Fruit fly (Drosophila melanogaster) whole organism, embryonic: ENCODE results near the gene Atac2.
A peak's percentile ranks its signal among the peaks of the same experiment; 100 is the strongest.

Experiments used
- B-H2 ChIP-seq: fragments of 200-800 bp; sonication (Bioruptor generic); optimal IDR thresholded peaks from 2 replicates; lab custom pipeline; 2018; ENCODE audit warnings: missing biosample characterization, mild to moderate bottlenecking, missing genetic modification characterization
- CG10431 ChIP-seq: fragments of 200-800 bp; sonication (Bioruptor generic); optimal IDR thresholded peaks from 3 replicates; lab custom pipeline; 2018; ENCODE audit warnings: missing biosample characterization, mild to moderate bottlenecking, missing genetic modification characterization
- CG11456 ChIP-seq: fragments of 200-800 bp; sonication (Bioruptor generic); IDR thresholded peaks from 3 replicates; pipeline ENCODE4 v1.3.6; 2022; ENCODE audit warnings: missing biosample characterization, missing genetic modification characterization
- CG12104 ChIP-seq: fragments of 200-800 bp; sonication (Bioruptor generic); optimal IDR thresholded peaks from 3 replicates; lab custom pipeline; 2016; ENCODE audit warnings: missing biosample characterization, missing genetic modification characterization
- CG12219 ChIP-seq: fragments of 200-800 bp; sonication (Bioruptor generic); optimal IDR thresholded peaks from 3 replicates; lab custom pipeline; 2018; ENCODE audit warnings: missing biosample characterization, mild to moderate bottlenecking, missing genetic modification characterization
- CG12659 ChIP-seq: fragments of 200-800 bp; sonication (Bioruptor generic); optimal IDR thresholded peaks from 3 replicates; lab custom pipeline; 2017; ENCODE audit warnings: mild to moderate bottlenecking, missing biosample characterization, missing genetic modification reagents, missing genetic modification characterization
- CG12744 ChIP-seq: fragments of 200-800 bp; sonication (Bioruptor generic); optimal IDR thresholded peaks from 2 replicates; lab custom pipeline; 2016; ENCODE audit warnings: missing biosample characterization, missing genetic modification characterization
- CG13894 ChIP-seq: fragments of 200-800 bp; sonication (Bioruptor generic); optimal IDR thresholded peaks from 3 replicates; lab custom pipeline; 2018; ENCODE audit warnings: missing biosample characterization, mild to moderate bottlenecking, missing genetic modification characterization, moderate library complexity
- CG2712 ChIP-seq: fragments of 200-800 bp; optimal IDR thresholded peaks from 3 replicates; lab custom pipeline; 2019; ENCODE audit warnings: missing biosample characterization, mild to moderate bottlenecking, missing genetic modification characterization, moderate library complexity
- CG31388 ChIP-seq: fragments of 200-800 bp; sonication (Bioruptor generic); optimal IDR thresholded peaks from 2 replicates; lab custom pipeline; 2016; ENCODE audit warnings: missing biosample characterization, missing genetic modification characterization
- CG5953 ChIP-seq: fragments of 200-800 bp; sonication (Bioruptor generic); IDR thresholded peaks from 2 replicates; pipeline ENCODE4 v1.3.6; 2022; ENCODE audit warnings: missing biosample characterization, missing genetic modification characterization
- CG6254 ChIP-seq: fragments of 200-800 bp; sonication (Bioruptor generic); optimal IDR thresholded peaks from 3 replicates; lab custom pipeline; 2017; ENCODE audit warnings: mild to moderate bottlenecking, missing biosample characterization, missing genetic modification reagents, missing genetic modification characterization
- CG6683 ChIP-seq: fragments of 200-800 bp; sonication (Bioruptor generic); optimal IDR thresholded peaks from 2 replicates; lab custom pipeline; 2017; ENCODE audit warnings: missing biosample characterization, mild to moderate bottlenecking, missing genetic modification characterization, missing genetic modification reagents
- CG6813 ChIP-seq: fragments of 200-800 bp; sonication (Bioruptor generic); optimal IDR thresholded peaks from 2 replicates; lab custom pipeline; 2017; ENCODE audit warnings: missing biosample characterization, missing genetic modification characterization, mild to moderate bottlenecking, moderate library complexity, missing genetic modification reagents
- CG7271 ChIP-seq: fragments of 200-800 bp; sonication (Bioruptor generic); optimal IDR thresholded peaks from 2 replicates; lab custom pipeline; 2018; ENCODE audit warnings: missing biosample characterization, mild to moderate bottlenecking, missing genetic modification characterization, moderate library complexity
- CG7839 ChIP-seq: fragments of 200-800 bp; sonication (Bioruptor generic); optimal IDR thresholded peaks from 3 replicates; lab custom pipeline; 2018; ENCODE audit warnings: missing biosample characterization, mild to moderate bottlenecking, missing genetic modification characterization, moderate library complexity
- CG8089 ChIP-seq: fragments of 200-800 bp; sonication (Bioruptor generic); optimal IDR thresholded peaks from 3 replicates; lab custom pipeline; 2016; ENCODE audit warnings: missing biosample characterization, missing genetic modification characterization
- CG8281 ChIP-seq: fragments of 200-800 bp; sonication (Bioruptor generic); optimal IDR thresholded peaks from 2 replicates; lab custom pipeline; 2018; ENCODE audit warnings: missing biosample characterization, mild to moderate bottlenecking, missing genetic modification characterization, moderate library complexity
- CG8765 ChIP-seq: fragments of 200-800 bp; sonication (Bioruptor generic); IDR thresholded peaks from 2 replicates; pipeline ENCODE4 v1.3.6; 2022; ENCODE audit warnings: missing biosample characterization, missing genetic modification characterization
- CG9876 ChIP-seq: fragments of 200-800 bp; sonication (Bioruptor generic); optimal IDR thresholded peaks from 2 replicates; lab custom pipeline; 2016; ENCODE audit warnings: missing biosample characterization, missing genetic modification characterization
- CrebB ChIP-seq: fragments of 200-800 bp; sonication (Bioruptor generic); optimal IDR thresholded peaks from 3 replicates; lab custom pipeline; 2018; ENCODE audit warnings: missing biosample characterization, mild to moderate bottlenecking, missing genetic modification characterization
- Dbx ChIP-seq: fragments of 200-800 bp; sonication (Bioruptor generic); IDR thresholded peaks from 3 replicates; pipeline ENCODE4 v1.3.6; 2022; ENCODE audit warnings: missing biosample characterization, missing genetic modification characterization
- Doc3 ChIP-seq: fragments of 200-800 bp; sonication (Bioruptor generic); IDR thresholded peaks from 3 replicates; pipeline ENCODE4 v1.3.6; 2022; ENCODE audit warnings: missing biosample characterization, missing genetic modification characterization; ENCODE audit not compliant: partially characterized antibody
- Eip74EF ChIP-seq, 2 experiments: fragments of 200-800 bp in 1 of 2; fragments of >200 bp in 1 of 2; sonication (Bioruptor generic) in 1 of 2; optimal IDR thresholded peaks; 2 replicates each; lab custom pipeline; 2017 to 2019; ENCODE audit warnings: missing biosample characterization in 2 of 2, missing genetic modification characterization in 2 of 2, mild to moderate bottlenecking in 1 of 2, moderate library complexity in 1 of 2
- Elba2 ChIP-seq: fragments of 200-800 bp; sonication (Bioruptor generic); optimal IDR thresholded peaks from 3 replicates; lab custom pipeline; 2016; ENCODE audit warnings: missing biosample characterization, missing genetic modification characterization
- Jarid2 ChIP-seq: fragments of 200-800 bp; sonication (Bioruptor generic); optimal IDR thresholded peaks from 3 replicates; lab custom pipeline; 2017; ENCODE audit warnings: mild to moderate bottlenecking, missing biosample characterization, missing genetic modification reagents, missing genetic modification characterization
- MBD-R2 ChIP-seq: fragments of 200-800 bp; sonication (Bioruptor generic); IDR thresholded peaks from 2 replicates; pipeline ENCODE4 v1.3.6; 2022; ENCODE audit warnings: missing biosample characterization, missing genetic modification characterization
- Oaz ChIP-seq: fragments of 200-800 bp; sonication (Bioruptor generic); IDR thresholded peaks from 2 replicates; pipeline ENCODE4 v1.3.6; 2022; ENCODE audit warnings: missing biosample characterization, missing genetic modification characterization
- Optix ChIP-seq: fragments of 200-800 bp; sonication (Bioruptor generic); IDR thresholded peaks from 3 replicates; pipeline ENCODE4 v1.3.6; 2022; ENCODE audit warnings: missing biosample characterization, missing genetic modification characterization
- Sin3A ChIP-seq: fragments of >200 bp; optimal IDR thresholded peaks from 2 replicates; lab custom pipeline; 2018
- Six4 ChIP-seq: fragments of 200-800 bp; sonication (Bioruptor generic); optimal IDR thresholded peaks from 2 replicates; lab custom pipeline; 2016; ENCODE audit warnings: missing biosample characterization, missing genetic modification characterization
- ash1 ChIP-seq: fragments of 200-800 bp; sonication (Bioruptor generic); optimal IDR thresholded peaks from 2 replicates; lab custom pipeline; 2018; ENCODE audit warnings: missing biosample characterization, mild to moderate bottlenecking, missing genetic modification characterization
- bbx ChIP-seq: fragments of 200-800 bp; sonication (Bioruptor generic); IDR thresholded peaks from 2 replicates; pipeline ENCODE4 v1.3.6; 2022; ENCODE audit warnings: missing biosample characterization, missing genetic modification characterization; ENCODE audit not compliant: partially characterized antibody
- cg ChIP-seq: fragments of 200-800 bp; sonication (Bioruptor generic); optimal IDR thresholded peaks from 3 replicates; lab custom pipeline; 2019; ENCODE audit warnings: missing biosample characterization, mild to moderate bottlenecking, missing genetic modification characterization, moderate library complexity
- chinmo ChIP-seq: fragments of 200-800 bp; sonication (Bioruptor generic); IDR thresholded peaks from 4 replicates; pipeline ENCODE4 v1.3.6; 2022; ENCODE audit warnings: missing biosample characterization, missing genetic modification characterization; ENCODE audit not compliant: partially characterized antibody
- danr ChIP-seq: fragments of 200-800 bp; sonication (Bioruptor generic); IDR thresholded peaks from 2 replicates; pipeline ENCODE4 v1.3.6; 2022; ENCODE audit warnings: missing biosample characterization, missing genetic modification characterization
- dmrt11E ChIP-seq: fragments of 200-800 bp; sonication (Bioruptor generic); optimal IDR thresholded peaks from 3 replicates; lab custom pipeline; 2018; ENCODE audit warnings: missing biosample characterization, mild to moderate bottlenecking, missing genetic modification characterization, moderate library complexity
- dmrt99B ChIP-seq: fragments of 200-800 bp; sonication (Bioruptor generic); optimal IDR thresholded peaks from 2 replicates; lab custom pipeline; 2018; ENCODE audit warnings: missing biosample characterization, mild to moderate bottlenecking, missing genetic modification characterization, moderate library complexity
- fd3F ChIP-seq: fragments of 200-800 bp; sonication (Bioruptor generic); optimal IDR thresholded peaks from 2 replicates; lab custom pipeline; 2018; ENCODE audit warnings: missing biosample characterization, mild to moderate bottlenecking, missing genetic modification characterization, moderate library complexity
- mirr ChIP-seq: fragments of 200-800 bp; sonication (Bioruptor generic); optimal IDR thresholded peaks from 3 replicates; lab custom pipeline; 2018; ENCODE audit warnings: missing biosample characterization, mild to moderate bottlenecking, missing genetic modification characterization
- sc ChIP-seq, 3 experiments: fragments of >200 bp in 2 of 3; fragments of 200-800 bp in 1 of 3; sonication (Bioruptor generic) in 1 of 3; optimal IDR thresholded peaks; 2 replicates in 2 of 3; 3 replicates in 1 of 3; lab custom pipeline; 2017; ENCODE audit warnings: mild to moderate bottlenecking in 1 of 3, missing biosample characterization in 1 of 3, missing genetic modification characterization in 1 of 3, missing genetic modification reagents in 1 of 3
- sens-2 ChIP-seq: fragments of 200-800 bp; sonication (Bioruptor generic); IDR thresholded peaks from 2 replicates; pipeline ENCODE4 v1.3.6; 2022; ENCODE audit warnings: missing biosample characterization, missing genetic modification characterization
- sob ChIP-seq: fragments of 200-800 bp; sonication (Bioruptor generic); IDR thresholded peaks from 2 replicates; pipeline ENCODE4 v1.3.6; 2022; ENCODE audit warnings: missing biosample characterization, missing genetic modification characterization
- tgo ChIP-seq: fragments of 200-800 bp; sonication (Bioruptor generic); IDR thresholded peaks from 3 replicates; pipeline ENCODE4 v1.3.6; 2022; ENCODE audit warnings: missing biosample characterization, missing genetic modification characterization
- trh ChIP-seq: fragments of 200-800 bp; sonication (Bioruptor generic); optimal IDR thresholded peaks from 2 replicates; lab custom pipeline; 2016; ENCODE audit warnings: missing biosample characterization, missing genetic modification characterization
- vvl ChIP-seq: fragments of 200-800 bp; sonication (Bioruptor generic); IDR thresholded peaks from 2 replicates; pipeline ENCODE4 v1.3.6; 2022; ENCODE audit warnings: missing biosample characterization, missing genetic modification characterization
- wdn ChIP-seq: fragments of 200-800 bp; sonication (Bioruptor generic); IDR thresholded peaks from 2 replicates; pipeline ENCODE4 v1.3.6; 2022; ENCODE audit warnings: missing biosample characterization, missing genetic modification characterization
- yki ChIP-seq: fragments of >200 bp; optimal IDR thresholded peaks from 3 replicates; lab custom pipeline; 2018
- zf30C ChIP-seq: fragments of 200-800 bp; sonication (Bioruptor generic); optimal IDR thresholded peaks from 3 replicates; lab custom pipeline; 2018; ENCODE audit warnings: missing biosample characterization, mild to moderate bottlenecking, missing genetic modification characterization

The Atac2 gene

dm6 chr2L:18571724-18572427 is 40.2 kb downstream of the Atac2 start (continued):
- TF ChIP-seq sens-2 (GFP tag; lab: Robert Waterston, UW), result no peak
- TF ChIP-seq CG6813, result no peak
- no peak for TF ChIP-seq Sin3A
- no peak for TF ChIP-seq CG8281 (tag; lab: Kevin White, UChicago)
- no peak for TF ChIP-seq Elba2 (GFP tag; lab: Kevin White, UChicago)
- peak; percentile 7 for TF ChIP-seq CG10431 (GFP tag; lab: Kevin White, UChicago)
- no peak for TF ChIP-seq dmrt99B (tag; lab: Kevin White, UChicago)
- TF ChIP-seq chinmo, result peak; percentile 76; the same call in 2 of the 4 replicates
- TF ChIP-seq trh, result no peak
- TF ChIP-seq MBD-R2, result peak; percentile 29; the same call in 1 of the 2 replicates
- no peak for TF ChIP-seq fd3F
- TF ChIP-seq sc (optimal IDR thresholded peaks at IDR 0.05; lab: Kevin White, UChicago), result no peak
- no peak for TF ChIP-seq sc (GFP tag; optimal IDR thresholded peaks at IDR 0.05; lab: Kevin White, UChicago)
- no peak for TF ChIP-seq CG6683
- no peak for TF ChIP-seq CG12219 (GFP tag; lab: Kevin White, UChicago)
- TF ChIP-seq CG5953, result no peak
- TF ChIP-seq yki (lab: Kevin White, UChicago), result no peak
- 0 out of 2 replicates have a peak, but pooled peaks have one; percentile 35 for TF ChIP-seq sob
- TF ChIP-seq zf30C, result no peak
- no peak for TF ChIP-seq Eip74EF (GFP tag; optimal IDR thresholded peaks at IDR 0.05; lab: Kevin White, UChicago)
- no peak for TF ChIP-seq CG9876
- no peak for TF ChIP-seq CG8089 (GFP tag; lab: Kevin White, UChicago)
- no peak for TF ChIP-seq danr (GFP tag; lab: Robert Waterston, UW)
- TF ChIP-seq CG2712, result no peak
- no peak for TF ChIP-seq mirr (GFP tag; lab: Kevin White, UChicago)
- TF ChIP-seq CG11456 (GFP tag; lab: Robert Waterston, UW), result no peak
- no peak for TF ChIP-seq dmrt11E (tag; lab: Kevin White, UChicago)
- no peak for TF ChIP-seq Six4 (GFP tag; lab: Kevin White, UChicago)
- TF ChIP-seq B-H2 (GFP tag; lab: Kevin White, UChicago), result peak; percentile 9
- no peak for TF ChIP-seq CG12104 (GFP tag; lab: Kevin White, UChicago)
- no peak for TF ChIP-seq CG12744
- TF ChIP-seq CG6254, result no peak
- TF ChIP-seq CG8765, result no peak
- no peak for TF ChIP-seq Optix (GFP tag; lab: Robert Waterston, UW)
- no peak for TF ChIP-seq CG31388
- peak; percentile 63 for TF ChIP-seq vvl (GFP tag; lab: Robert Waterston, UW)
- TF ChIP-seq CrebB, result no peak
- no peak for TF ChIP-seq CG7839
- no peak for TF ChIP-seq CG13894 (tag; lab: Kevin White, UChicago)
- TF ChIP-seq CG7271, result no peak
- TF ChIP-seq Doc3, result 0 out of 3 replicates have a peak, but pooled peaks have one; percentile 18
- TF ChIP-seq Oaz, result no peak
- no peak for TF ChIP-seq wdn (GFP tag; lab: Robert Waterston, UW)
- TF ChIP-seq CG12659 (GFP tag; lab: Kevin White, UChicago), result no peak
- TF ChIP-seq cg (GFP tag; lab: Kevin White, UChicago), result no peak
- TF ChIP-seq ash1 (GFP tag; lab: Kevin White, UChicago), result no peak
- peak; percentile 98 for TF ChIP-seq Jarid2
- TF ChIP-seq tgo (GFP tag; lab: Robert Waterston, UW), result no peak; the same call in 2 of the 3 replicates
- 0 out of 3 replicates have a peak, but pooled peaks have one; percentile 43 for TF ChIP-seq Dbx (GFP tag; lab: Robert Waterston, UW)
- peak; percentile 47; the same call in 1 of the 2 replicates for TF ChIP-seq bbx (GFP tag; lab: Robert Waterston, UW)
